Worm (Caenorhabditis elegans) whole organism, late embryonic: ENCODE results near the gene H34I24.2.
A peak's percentile ranks its signal among the peaks of the same experiment; 100 is the strongest.
"Not testable (repeated sequence)": the region's sequence is repeated elsewhere in the genome, so short reads cannot be mapped to it uniquely, and the experiment has no call there.

Experiments used
- C08G9.2 ChIP-seq: sonication (generic microtip); optimal IDR thresholded peaks from 2 replicates; lab custom pipeline; 2016; ENCODE audit warnings: mild to moderate bottlenecking, missing genetic modification characterization, moderate library complexity, missing compliant biosample characterization
- K02D7.2 ChIP-seq: sonication (generic microtip); optimal IDR thresholded peaks from 2 replicates; lab custom pipeline; 2017; ENCODE audit warnings: mild to moderate bottlenecking, missing genetic modification characterization, missing compliant biosample characterization
- ahr-1 ChIP-seq: sonication (generic microtip); optimal IDR thresholded peaks from 2 replicates; lab custom pipeline; 2016; ENCODE audit warnings: missing genetic modification characterization, missing compliant biosample characterization
- ceh-18 ChIP-seq: sonication (generic microtip); optimal IDR thresholded peaks from 2 replicates; lab custom pipeline; 2016; ENCODE audit warnings: missing genetic modification characterization, missing compliant biosample characterization
- ceh-2 ChIP-seq: sonication (generic microtip); optimal IDR thresholded peaks from 2 replicates; lab custom pipeline; 2016; ENCODE audit warnings: missing genotype, missing genetic modification characterization, missing compliant biosample characterization
- ceh-22 ChIP-seq: sonication (generic microtip); optimal IDR thresholded peaks from 2 replicates; lab custom pipeline; 2017; ENCODE audit warnings: missing biosample characterization, missing genetic modification characterization
- ceh-24 ChIP-seq: sonication (generic microtip); optimal IDR thresholded peaks from 2 replicates; lab custom pipeline; 2016; ENCODE audit warnings: mild to moderate bottlenecking, missing genetic modification characterization, missing compliant biosample characterization
- ceh-30 ChIP-seq: fragments of 150-350 bp; optimal IDR thresholded peaks from 2 replicates; lab custom pipeline; 2014; ENCODE audit warnings: missing biosample characterization, missing genetic modification characterization
- ceh-48 ChIP-seq: sonication (generic microtip); optimal IDR thresholded peaks from 2 replicates; lab custom pipeline; 2016; ENCODE audit warnings: missing genetic modification characterization, inconsistent platforms, missing compliant biosample characterization
- dmd-4 ChIP-seq: sonication (generic microtip); optimal IDR thresholded peaks from 2 replicates; lab custom pipeline; 2016; ENCODE audit warnings: borderline replicate concordance, missing genetic modification characterization, missing compliant biosample characterization
- elt-2 ChIP-seq: sonication (generic microtip); optimal IDR thresholded peaks from 2 replicates; lab custom pipeline; 2016; ENCODE audit warnings: missing genetic modification reagents, missing genetic modification characterization, missing compliant biosample characterization
- elt-4 ChIP-seq: sonication (generic microtip); optimal IDR thresholded peaks from 2 replicates; lab custom pipeline; 2016; ENCODE audit warnings: missing genetic modification characterization, missing compliant biosample characterization
- ets-4 ChIP-seq: sonication (generic microtip); optimal IDR thresholded peaks from 2 replicates; lab custom pipeline; 2016; ENCODE audit warnings: missing genetic modification characterization, missing compliant biosample characterization
- eyg-1 ChIP-seq: sonication (generic microtip); optimal IDR thresholded peaks from 2 replicates; lab custom pipeline; 2016; ENCODE audit warnings: missing genotype, missing genetic modification characterization, missing compliant biosample characterization
- fkh-10 ChIP-seq: fragments of 150-350 bp; optimal IDR thresholded peaks from 2 replicates; lab custom pipeline; 2014; ENCODE audit warnings: missing biosample characterization, missing genetic modification reagents, missing genetic modification characterization
- hlh-8 ChIP-seq: sonication (generic microtip); optimal IDR thresholded peaks from 2 replicates; lab custom pipeline; 2016; ENCODE audit warnings: missing genotype, missing genetic modification characterization, missing compliant biosample characterization
- nhr-232 ChIP-seq: sonication (generic microtip); optimal IDR thresholded peaks from 2 replicates; lab custom pipeline; 2016; ENCODE audit warnings: missing genetic modification characterization, missing compliant biosample characterization
- pag-3 ChIP-seq: sonication (generic microtip); optimal IDR thresholded peaks from 2 replicates; lab custom pipeline; 2016; ENCODE audit warnings: missing compliant biosample characterization, missing genetic modification characterization, borderline replicate concordance
- pat-9 ChIP-seq: fragments of 200-800 bp; sonication (Bioruptor generic); optimal IDR thresholded peaks from 2 replicates; lab custom pipeline; 2018; ENCODE audit warnings: mild to moderate bottlenecking, missing genetic modification characterization, moderate library complexity, missing compliant biosample characterization
- pax-1 ChIP-seq: fragments of 150-350 bp; optimal IDR thresholded peaks from 2 replicates; lab custom pipeline; 2014; ENCODE audit warnings: missing biosample characterization, missing genetic modification characterization
- pqm-1 ChIP-seq: sonication (generic microtip); optimal IDR thresholded peaks from 2 replicates; lab custom pipeline; 2016; ENCODE audit warnings: missing genetic modification characterization, missing compliant biosample characterization
- pros-1 ChIP-seq: fragments of 150-350 bp; optimal IDR thresholded peaks from 2 replicates; lab custom pipeline; 2014; ENCODE audit warnings: missing biosample characterization, missing genetic modification reagents, missing genetic modification characterization
- ref-2 ChIP-seq: sonication (generic microtip); optimal IDR thresholded peaks from 2 replicates; lab custom pipeline; 2016; ENCODE audit warnings: missing genetic modification characterization, missing compliant biosample characterization
- rnt-1 ChIP-seq: sonication (generic microtip); optimal IDR thresholded peaks from 2 replicates; lab custom pipeline; 2016; ENCODE audit warnings: missing genetic modification characterization, missing compliant biosample characterization
- syd-9 ChIP-seq: sonication (generic microtip); optimal IDR thresholded peaks from 2 replicates; lab custom pipeline; 2016; ENCODE audit warnings: mild to moderate bottlenecking, missing genetic modification characterization, moderate library complexity, missing compliant biosample characterization
- tbx-7 ChIP-seq: sonication (generic microtip); optimal IDR thresholded peaks from 2 replicates; lab custom pipeline; 2016; ENCODE audit warnings: missing genotype, missing genetic modification characterization, missing compliant biosample characterization
- unc-3 ChIP-seq, 2 experiments: fragments of 200-800 bp in 1 of 2; sonication (Bioruptor generic) in 1 of 2; sonication (generic microtip) in 1 of 2; conservative IDR thresholded peaks in 1 of 2; optimal IDR thresholded peaks in 1 of 2; 2 replicates each; pipeline versions ENCODE4 v1.3.6 to Lab custom; 2016 to 2022; ENCODE audit warnings: missing compliant biosample characterization in 2 of 2, missing genetic modification characterization in 2 of 2, missing genetic modification reagents in 1 of 2
- zip-5 ChIP-seq: sonication (generic microtip); optimal IDR thresholded peaks from 2 replicates; lab custom pipeline; 2016; ENCODE audit warnings: missing genetic modification characterization, missing compliant biosample characterization
- ztf-16 ChIP-seq: sonication (generic microtip); optimal IDR thresholded peaks from 2 replicates; lab custom pipeline; 2017; ENCODE audit warnings: missing genetic modification characterization, missing compliant biosample characterization

H34I24.2 gene

ce11 chrIII:2834998-2835397 lies 6.8 kb upstream of the H34I24.2 start:
- TF ChIP-seq eyg-1 (no peak), ceh-48 (tag; lab: Kevin White, UChicago) (peak; percentile 20)

ce11 chrIII:2836339-2836738 lies 5.5 kb upstream of the H34I24.2 start, which contains the start of gene josd-1:
Gene josd-1 (plus strand): TSS chrIII:2836639.
- TF ChIP-seq pag-3 (tag; lab: Kevin White, UChicago) (no peak), pros-1 (tag; lab: Kevin White, UChicago) (no peak), ceh-30 (tag; lab: Kevin White, UChicago) (no peak), ceh-2 (no peak), pqm-1 (tag; lab: Kevin White, UChicago) (no peak), ref-2 (tag; lab: Kevin White, UChicago) (no peak), ets-4 (tag; lab: Kevin White, UChicago) (no peak), elt-4 (tag; lab: Kevin White, UChicago) (no peak), dmd-4 (tag; lab: Kevin White, UChicago) (no peak), zip-5 (tag; lab: Kevin White, UChicago) (no peak), ztf-16 (tag; lab: Kevin White, UChicago) (no peak), nhr-232 (tag; lab: Kevin White, UChicago) (no peak)
- TF ChIP-seq, all 69 proteins: peak for 0

- TF ChIP-seq ceh-48 (tag; lab: Kevin White, UChicago): peak; percentile 94
Measured at ce11 chrIII:2836742-2837416, 5.0 kb upstream of the H34I24.2 start.

- no peak for TF ChIP-seq hlh-8
- no peak for TF ChIP-seq ceh-18 (tag; lab: Kevin White, UChicago)
- no peak for TF ChIP-seq pros-1 (tag; lab: Kevin White, UChicago)
- TF ChIP-seq pax-1 (tag; lab: Kevin White, UChicago): no peak
- TF ChIP-seq, all 69 proteins: peak for 0
Measured at ce11 chrIII:2840877-2841540, 835 bp upstream of the H34I24.2 start, which contains the start of gene Y71H2AR.2. Gene Y71H2AR.2 (minus strand): TSS chrIII:2840927.

ce11 chrIII:2846747-2847146 lies 4.9 kb downstream of the H34I24.2 start, which contains the start of gene H34I24.1:
Gene H34I24.1 (plus strand): TSS chrIII:2847047.
- not testable (repeated sequence) for TF ChIP-seq zip-5, ref-2, pros-1 (tag; lab: Kevin White, UChicago)

- TF ChIP-seq syd-9 (tag; lab: Kevin White, UChicago): no peak
Measured at ce11 chrIII:2855929-2856328, 14.1 kb downstream of the H34I24.2 start, which contains the start of gene F56F11.4. Gene F56F11.4 (plus strand): TSS chrIII:2856229.

- no peak for TF ChIP-seq K02D7.2 (tag; lab: Kevin White, UChicago)
- TF ChIP-seq ceh-24 (tag; lab: Kevin White, UChicago): no peak
- TF ChIP-seq unc-3 (GFP tag; conservative IDR thresholded peaks at IDR 0.05; lab: Robert Waterston, UW): no peak
- no peak for TF ChIP-seq unc-3 (tag; optimal IDR thresholded peaks at IDR 0.05; lab: Kevin White, UChicago)
- no peak for TF ChIP-seq ceh-22 (tag; lab: Kevin White, UChicago)
- no peak for TF ChIP-seq fkh-10 (GFP tag; lab: Kevin White, UChicago)
- no peak for TF ChIP-seq C08G9.2
- TF ChIP-seq tbx-7: no peak
- TF ChIP-seq zip-5 (tag; lab: Kevin White, UChicago): no peak
- no peak for TF ChIP-seq ahr-1 (tag; lab: Kevin White, UChicago)
- TF ChIP-seq pqm-1 (tag; lab: Kevin White, UChicago): no peak
- TF ChIP-seq ref-2 (tag; lab: Kevin White, UChicago): no peak
- TF ChIP-seq pat-9 (tag; lab: Kevin White, UChicago): no peak
- TF ChIP-seq ets-4 (tag; lab: Kevin White, UChicago): no peak
- TF ChIP-seq rnt-1 (tag; lab: Kevin White, UChicago): no peak
- TF ChIP-seq elt-2 (tag; lab: Kevin White, UChicago): no peak
Measured at ce11 chrIII:2858334-2858733, 16.5 kb downstream of the H34I24.2 start.
